Fruit fly (Drosophila melanogaster) whole organism, embryonic: ENCODE measurements around the gene MED4.

Experiments used
- B-H2 ChIP-seq: fragments of 200-800 bp; sonication (Bioruptor generic); optimal IDR thresholded peaks from 2 replicates; lab custom pipeline; 2018; ENCODE audit warnings: missing biosample characterization, mild to moderate bottlenecking, missing genetic modification characterization
- Bdp1 ChIP-seq: fragments of 200-800 bp; sonication (Bioruptor generic); optimal IDR thresholded peaks from 3 replicates; lab custom pipeline; 2016; ENCODE audit warnings: missing biosample characterization, missing genetic modification characterization
- Blimp-1 ChIP-seq: fragments of 200-800 bp; sonication (Bioruptor generic); optimal IDR thresholded peaks from 3 replicates; lab custom pipeline; 2018; ENCODE audit warnings: missing biosample characterization, missing genetic modification characterization, mild to moderate bottlenecking, moderate library complexity, missing genetic modification reagents
- CG10654 ChIP-seq: fragments of 200-800 bp; sonication (Bioruptor generic); optimal IDR thresholded peaks from 2 replicates; lab custom pipeline; 2016; ENCODE audit warnings: missing biosample characterization, missing genetic modification characterization
- CG12104 ChIP-seq: fragments of 200-800 bp; sonication (Bioruptor generic); optimal IDR thresholded peaks from 3 replicates; lab custom pipeline; 2016; ENCODE audit warnings: missing biosample characterization, missing genetic modification characterization
- CG12769 ChIP-seq: fragments of 200-800 bp; sonication (Bioruptor generic); optimal IDR thresholded peaks from 2 replicates; lab custom pipeline; 2019; ENCODE audit warnings: missing biosample characterization, mild to moderate bottlenecking, missing genetic modification characterization, moderate library complexity
- CG14667 ChIP-seq: fragments of 200-800 bp; sonication (Bioruptor generic); IDR thresholded peaks from 2 replicates; pipeline ENCODE4 v1.3.6; 2022; ENCODE audit warnings: missing biosample characterization, missing genetic modification characterization
- CG15073 ChIP-seq: fragments of 200-800 bp; sonication (Bioruptor generic); optimal IDR thresholded peaks from 2 replicates; lab custom pipeline; 2016; ENCODE audit warnings: missing biosample characterization, missing genetic modification characterization
- CG15696 ChIP-seq: fragments of 200-800 bp; sonication (Bioruptor generic); optimal IDR thresholded peaks from 2 replicates; lab custom pipeline; 2019; ENCODE audit warnings: missing biosample characterization, mild to moderate bottlenecking, missing genetic modification characterization, moderate library complexity
- CG1603 ChIP-seq: fragments of 200-800 bp; sonication (Bioruptor generic); optimal IDR thresholded peaks from 2 replicates; lab custom pipeline; 2019; ENCODE audit warnings: missing biosample characterization, mild to moderate bottlenecking, missing genetic modification characterization, moderate library complexity
- CG17568 ChIP-seq: fragments of 200-800 bp; sonication (Bioruptor generic); optimal IDR thresholded peaks from 2 replicates; lab custom pipeline; 2018; ENCODE audit warnings: missing biosample characterization, mild to moderate bottlenecking, missing genetic modification characterization, moderate library complexity
- CG18262 ChIP-seq: fragments of 200-800 bp; optimal IDR thresholded peaks from 3 replicates; lab custom pipeline; 2019; ENCODE audit warnings: missing biosample characterization, mild to moderate bottlenecking, missing genetic modification characterization, moderate library complexity
- CG2199 ChIP-seq: fragments of 200-800 bp; sonication (Bioruptor generic); IDR thresholded peaks from 3 replicates; pipeline ENCODE4 v1.3.6; 2022; ENCODE audit warnings: missing biosample characterization, missing genetic modification characterization
- CG30403 ChIP-seq: fragments of 200-800 bp; sonication (Bioruptor generic); optimal IDR thresholded peaks from 3 replicates; lab custom pipeline; 2016; ENCODE audit warnings: missing biosample characterization, missing genetic modification characterization
- CG32532 ChIP-seq: fragments of 200-800 bp; sonication (Bioruptor generic); IDR thresholded peaks from 2 replicates; pipeline ENCODE4 v1.3.6; 2022; ENCODE audit warnings: missing biosample characterization, missing genetic modification characterization
- CG3407 ChIP-seq: fragments of 200-800 bp; sonication (Bioruptor generic); optimal IDR thresholded peaks from 2 replicates; lab custom pipeline; 2018; ENCODE audit warnings: missing biosample characterization, mild to moderate bottlenecking, missing genetic modification characterization
- CG34224 ChIP-seq: fragments of 200-800 bp; sonication (Bioruptor generic); IDR thresholded peaks from 3 replicates; pipeline ENCODE4 v1.3.6; 2022; ENCODE audit warnings: missing biosample characterization, missing genetic modification characterization; ENCODE audit not compliant: partially characterized antibody
- CG4707 ChIP-seq: fragments of 200-800 bp; sonication (Bioruptor generic); optimal IDR thresholded peaks from 2 replicates; lab custom pipeline; 2018; ENCODE audit warnings: missing biosample characterization, mild to moderate bottlenecking, missing genetic modification characterization, moderate library complexity
- CG9215 ChIP-seq: fragments of 200-800 bp; sonication (Bioruptor generic); IDR thresholded peaks from 2 replicates; pipeline ENCODE4 v1.3.6; 2022; ENCODE audit warnings: missing biosample characterization, missing genetic modification characterization
- CG9727 ChIP-seq: fragments of 200-800 bp; sonication (Bioruptor generic); optimal IDR thresholded peaks from 3 replicates; lab custom pipeline; 2017; ENCODE audit warnings: missing biosample characterization, mild to moderate bottlenecking, missing genetic modification characterization
- D19A ChIP-seq: fragments of 200-800 bp; optimal IDR thresholded peaks from 3 replicates; lab custom pipeline; 2019; ENCODE audit warnings: missing biosample characterization, mild to moderate bottlenecking, missing genetic modification characterization, moderate library complexity
- D19B ChIP-seq: fragments of 200-800 bp; sonication (Bioruptor generic); optimal IDR thresholded peaks from 2 replicates; lab custom pipeline; 2017; ENCODE audit warnings: missing biosample characterization, mild to moderate bottlenecking, missing genetic modification characterization
- Dip3 ChIP-seq: fragments of 200-800 bp; sonication (Bioruptor generic); optimal IDR thresholded peaks from 3 replicates; lab custom pipeline; 2016; ENCODE audit warnings: missing biosample characterization, missing genetic modification characterization
- Dp ChIP-seq: fragments of 200-800 bp; sonication (Bioruptor generic); optimal IDR thresholded peaks from 2 replicates; lab custom pipeline; 2018; ENCODE audit warnings: missing biosample characterization, mild to moderate bottlenecking, missing genetic modification characterization, moderate library complexity
- HLH4C ChIP-seq: fragments of 200-800 bp; sonication (Bioruptor generic); IDR thresholded peaks from 3 replicates; pipeline ENCODE4 v1.3.6; 2022; ENCODE audit warnings: missing biosample characterization, missing genetic modification characterization; ENCODE audit not compliant: partially characterized antibody
- HmgD ChIP-seq: fragments of 200-800 bp; sonication (Bioruptor generic); optimal IDR thresholded peaks from 3 replicates; lab custom pipeline; 2016; ENCODE audit warnings: missing biosample characterization, missing genetic modification characterization
- Kr ChIP-seq: fragments of 200-800 bp; sonication (Bioruptor generic); optimal IDR thresholded peaks from 2 replicates; lab custom pipeline; 2017; ENCODE audit warnings: missing biosample characterization, mild to moderate bottlenecking, missing genetic modification characterization
- Med ChIP-seq: fragments of 200-800 bp; sonication (Bioruptor generic); peaks from one replicate; lab custom pipeline; 2016; ENCODE audit warnings: missing biosample characterization, missing genetic modification characterization, mild to moderate bottlenecking, inconsistent platforms, moderate library complexity
- Meics ChIP-seq: fragments of 200-800 bp; sonication (Bioruptor generic); optimal IDR thresholded peaks from 2 replicates; lab custom pipeline; 2017; ENCODE audit warnings: missing biosample characterization, mild to moderate bottlenecking, missing genetic modification characterization
- PHDP ChIP-seq: fragments of 200-800 bp; sonication (Bioruptor generic); optimal IDR thresholded peaks from 3 replicates; lab custom pipeline; 2018; ENCODE audit warnings: missing biosample characterization, mild to moderate bottlenecking, missing genetic modification characterization, moderate library complexity
- Ptx1 ChIP-seq: fragments of 200-800 bp; sonication (Bioruptor generic); IDR thresholded peaks from 2 replicates; pipeline ENCODE4 v1.3.6; 2022; ENCODE audit warnings: missing biosample characterization, missing genetic modification characterization
- Rfx ChIP-seq: fragments of 200-800 bp; sonication (Bioruptor generic); IDR thresholded peaks from 2 replicates; pipeline ENCODE4 v1.3.6; 2022; ENCODE audit warnings: missing biosample characterization, missing genetic modification characterization
- Sry-β ChIP-seq: fragments of 200-800 bp; sonication (Bioruptor generic); optimal IDR thresholded peaks from 2 replicates; lab custom pipeline; 2018; ENCODE audit warnings: missing biosample characterization, mild to moderate bottlenecking, missing genetic modification characterization, moderate library complexity
- Stat92E ChIP-seq, 3 experiments: fragments of >200 bp in 2 of 3; fragments of 200-800 bp in 1 of 3; sonication (Bioruptor generic) in 1 of 3; optimal IDR thresholded peaks; 2 replicates each; lab custom pipeline; 2017 to 2019; ENCODE audit warnings: missing biosample characterization in 3 of 3, missing genetic modification characterization in 3 of 3, mild to moderate bottlenecking in 1 of 3, moderate library complexity in 1 of 3
- Tbp ChIP-seq: fragments of >200 bp; optimal IDR thresholded peaks from 2 replicates; lab custom pipeline; 2018; ENCODE audit warnings: missing biosample characterization, missing genetic modification characterization
- caup ChIP-seq: fragments of 200-800 bp; sonication (Bioruptor generic); optimal IDR thresholded peaks from 3 replicates; lab custom pipeline; 2017; ENCODE audit warnings: missing biosample characterization, mild to moderate bottlenecking, missing genetic modification characterization, moderate library complexity; ENCODE audit not compliant: severe bottlenecking
- chm ChIP-seq: fragments of 200-800 bp; sonication (Bioruptor generic); IDR thresholded peaks from 2 replicates; pipeline ENCODE4 v1.3.6; 2022; ENCODE audit warnings: missing biosample characterization, missing genetic modification characterization
- dm ChIP-seq: fragments of 200-800 bp; sonication (Bioruptor generic); optimal IDR thresholded peaks from 3 replicates; lab custom pipeline; 2016; ENCODE audit warnings: missing biosample characterization, missing genetic modification characterization
- fru ChIP-seq: fragments of >200 bp; optimal IDR thresholded peaks from 2 replicates; lab custom pipeline; 2017
- ftz-f1 ChIP-seq: fragments of 200-800 bp; sonication (Bioruptor generic); optimal IDR thresholded peaks from 2 replicates; lab custom pipeline; 2016; ENCODE audit warnings: missing biosample characterization, missing genetic modification characterization
- ind ChIP-seq: fragments of 200-800 bp; sonication (Bioruptor generic); optimal IDR thresholded peaks from 3 replicates; lab custom pipeline; 2016; ENCODE audit warnings: missing biosample characterization, missing genetic modification characterization
- inv ChIP-seq: fragments of 200-800 bp; sonication (Bioruptor generic); IDR thresholded peaks from 2 replicates; pipeline ENCODE4 v1.3.6; 2022; ENCODE audit warnings: missing biosample characterization, missing genetic modification characterization; ENCODE audit not compliant: partially characterized antibody
- lbe ChIP-seq: fragments of 200-800 bp; sonication (Bioruptor generic); optimal IDR thresholded peaks from 2 replicates; lab custom pipeline; 2016; ENCODE audit warnings: missing biosample characterization, mild to moderate bottlenecking, missing genetic modification characterization
- mld ChIP-seq: fragments of 200-800 bp; sonication (Bioruptor generic); IDR thresholded peaks from 3 replicates; pipeline ENCODE4 v1.3.6; 2022; ENCODE audit warnings: missing biosample characterization, missing genetic modification characterization; ENCODE audit not compliant: partially characterized antibody
- nau ChIP-seq: fragments of 200-800 bp; sonication (Bioruptor generic); optimal IDR thresholded peaks from 3 replicates; lab custom pipeline; 2017; ENCODE audit warnings: missing biosample characterization, mild to moderate bottlenecking, missing genetic modification characterization, missing genetic modification reagents
- pros ChIP-seq: fragments of 200-800 bp; sonication (Bioruptor generic); optimal IDR thresholded peaks from 3 replicates; lab custom pipeline; 2019; ENCODE audit warnings: missing biosample characterization, mild to moderate bottlenecking, missing genetic modification characterization, moderate library complexity
- scrt ChIP-seq: fragments of 200-800 bp; sonication (Bioruptor generic); optimal IDR thresholded peaks from 2 replicates; lab custom pipeline; 2018; ENCODE audit warnings: missing biosample characterization, mild to moderate bottlenecking, missing genetic modification characterization, moderate library complexity
- stwl ChIP-seq: fragments of 200-800 bp; sonication (Bioruptor generic); optimal IDR thresholded peaks from 3 replicates; lab custom pipeline; 2018; ENCODE audit warnings: missing biosample characterization, mild to moderate bottlenecking, missing genetic modification characterization, moderate library complexity
- trem ChIP-seq: fragments of 200-800 bp; optimal IDR thresholded peaks from 3 replicates; lab custom pipeline; 2019; ENCODE audit warnings: missing biosample characterization, mild to moderate bottlenecking, missing genetic modification characterization, moderate library complexity
- wek ChIP-seq: fragments of 200-800 bp; sonication (Bioruptor generic); optimal IDR thresholded peaks from 3 replicates; lab custom pipeline; 2018; ENCODE audit warnings: missing biosample characterization, mild to moderate bottlenecking, missing genetic modification characterization, moderate library complexity

MED4 gene

dm6 chr3L:7249167-7249566, 1.2 kb downstream of the MED4 start, which contains the start of gene Cdc27 (continued):
- TF ChIP-seq CG14667 (GFP tag; lab: Robert Waterston, UW) (peak; percentile 35; the same call in 1 of the 2 replicates), wek (GFP tag; lab: Kevin White, UChicago) (peak; percentile 21), Tbp (GFP tag; lab: Kevin White, UChicago) (no peak), CG32532 (GFP tag; lab: Robert Waterston, UW) (peak; percentile 64), CG17568 (no peak), scrt (peak; percentile 19), ftz-f1 (peak; percentile 47), CG9215 (GFP tag; lab: Robert Waterston, UW) (no peak), ind (GFP tag; lab: Kevin White, UChicago) (peak; percentile 14), nau (GFP tag; lab: Kevin White, UChicago) (no peak), chm (GFP tag; lab: Robert Waterston, UW) (no peak; the same call in 1 of the 2 replicates), stwl (peak; percentile 67), PHDP (peak; percentile 34), Meics (GFP tag; lab: Kevin White, UChicago) (peak; percentile 50), HLH4C (GFP tag; lab: Robert Waterston, UW) (peak; percentile 71), Med (GFP tag; lab: Kevin White, UChicago) (peak; percentile 76), CG34224 (GFP tag; lab: Robert Waterston, UW) (peak; percentile 77), dm (peak; percentile 60), CG12769 (peak; percentile 64), fru (lab: Kevin White, UChicago) (no peak), CG15073 (GFP tag; lab: Kevin White, UChicago) (no peak), CG15696 (tag; lab: Kevin White, UChicago) (no peak), CG4707 (GFP tag; lab: Kevin White, UChicago) (no peak), Kr (GFP tag; lab: Kevin White, UChicago) (no peak), HmgD (GFP tag; lab: Kevin White, UChicago) (peak; percentile 59), CG3407 (GFP tag; lab: Kevin White, UChicago) (no peak), Dip3 (GFP tag; lab: Kevin White, UChicago) (peak; percentile 14), Sry-β (GFP tag; lab: Kevin White, UChicago) (no peak), Ptx1 (GFP tag; lab: Robert Waterston, UW) (peak; percentile 29; the same call in 1 of the 2 replicates), Rfx (GFP tag; lab: Robert Waterston, UW) (peak; percentile 68; the same call in 1 of the 2 replicates), caup (GFP tag; lab: Kevin White, UChicago) (no peak), CG1603 (peak; percentile 78), mld (peak; percentile 27; the same call in 1 of the 3 replicates), inv (GFP tag; lab: Robert Waterston, UW) (peak; percentile 64), CG10654 (peak; percentile 28), Stat92E (GFP tag; optimal IDR thresholded peaks at IDR 0.05; lab: Kevin White, UChicago) (peak in 1 of 3 experiments; percentile 50), Blimp-1 (GFP tag; lab: Kevin White, UChicago) (peak; percentile 13), D19B (no peak), CG30403 (GFP tag; lab: Kevin White, UChicago) (peak; percentile 57), CG2199 (GFP tag; lab: Robert Waterston, UW) (no peak), D19A (tag; lab: Kevin White, UChicago) (peak; percentile 19), CG18262 (peak; percentile 34), trem (tag; lab: Kevin White, UChicago) (peak; percentile 67), Bdp1 (GFP tag; lab: Kevin White, UChicago) (no peak), B-H2 (no peak), lbe (GFP tag; lab: Kevin White, UChicago) (no peak), CG12104 (GFP tag; lab: Kevin White, UChicago) (no peak), CG9727 (GFP tag; lab: Kevin White, UChicago) (peak; percentile 30), pros (GFP tag; lab: Kevin White, UChicago) (no peak), Dp (GFP tag; lab: Kevin White, UChicago) (peak; percentile 35)
